Worm (Caenorhabditis elegans) whole organism, L3 larva: ENCODE data around the gene F11C1.7.

ENCODE experiments used
- ZK546.5 ChIP-seq: sonication (generic microtip); optimal IDR thresholded peaks from 2 replicates; lab custom pipeline; 2017; ENCODE audit warnings: missing biosample characterization, missing genetic modification characterization
- aly-2 ChIP-seq: fragments of 150-350 bp; optimal IDR thresholded peaks from 2 replicates; lab custom pipeline; 2014; ENCODE audit warnings: missing biosample characterization, missing genetic modification characterization
- ceh-28 ChIP-seq: fragments of 150-350 bp; optimal IDR thresholded peaks from 2 replicates; lab custom pipeline; 2014; ENCODE audit warnings: missing biosample characterization, missing genetic modification reagents, missing genetic modification characterization
- ceh-9 ChIP-seq: sonication (generic microtip); optimal IDR thresholded peaks from 2 replicates; lab custom pipeline; 2018; ENCODE audit warnings: missing biosample characterization, missing genetic modification characterization
- elt-2 ChIP-seq: sonication (generic microtip); optimal IDR thresholded peaks from 2 replicates; lab custom pipeline; 2016; ENCODE audit warnings: missing genetic modification reagents, mild to moderate bottlenecking, missing genetic modification characterization, missing compliant biosample characterization
- lin-15B ChIP-seq: fragments of 150-350 bp; optimal IDR thresholded peaks from 2 replicates; lab custom pipeline; 2014; ENCODE audit warnings: missing biosample characterization, missing genetic modification characterization
- lin-39 ChIP-seq: fragments of 150-350 bp; optimal IDR thresholded peaks from 2 replicates; lab custom pipeline; 2018; ENCODE audit warnings: missing biosample characterization, missing genetic modification reagents, missing genetic modification characterization
- lsy-12 ChIP-seq: sonication (generic microtip); optimal IDR thresholded peaks from 2 replicates; lab custom pipeline; 2016; ENCODE audit warnings: mild to moderate bottlenecking, missing genetic modification characterization, missing compliant biosample characterization
- nfya-1 ChIP-seq: sonication (generic microtip); optimal IDR thresholded peaks from 2 replicates; lab custom pipeline; 2017; ENCODE audit warnings: missing genetic modification characterization, mild to moderate bottlenecking, missing compliant biosample characterization, antibody characterized with exemption, moderate library complexity; ENCODE audit not compliant: insufficient read depth
- nhr-28 ChIP-seq: fragments of 150-350 bp; optimal IDR thresholded peaks from 2 replicates; lab custom pipeline; 2014; ENCODE audit warnings: missing biosample characterization, missing genetic modification characterization
- pqm-1 ChIP-seq: fragments of 150-350 bp; optimal IDR thresholded peaks from 2 replicates; lab custom pipeline; 2017; ENCODE audit warnings: missing biosample characterization, missing genetic modification characterization, inconsistent platforms
- unc-62 ChIP-seq: fragments of 150-350 bp; sonication (generic microtip); optimal IDR thresholded peaks from 4 replicates; lab custom pipeline; 2014; ENCODE audit warnings: missing biosample characterization, missing genetic modification reagents, missing genetic modification characterization
- zag-1 ChIP-seq: fragments of 150-350 bp; optimal IDR thresholded peaks from 2 replicates; lab custom pipeline; 2014; ENCODE audit warnings: missing biosample characterization, missing genetic modification characterization

ce11 chrX:13034333-13034732, 45.2 kb downstream of the F11C1.7 start:
- TF ChIP-seq lin-39 (no peak), unc-62 (no peak), aly-2 (tag; lab: Kevin White, UChicago) (no peak), ZK546.5 (tag; lab: Kevin White, UChicago) (no peak), ceh-28 (tag; lab: Kevin White, UChicago) (no peak), elt-2 (tag; lab: Kevin White, UChicago) (no peak), nhr-28 (no peak), zag-1 (no peak), lsy-12 (no peak), ceh-9 (tag; lab: Kevin White, UChicago) (no peak), pqm-1 (tag; lab: Kevin White, UChicago) (no peak), lin-15B (tag; lab: Kevin White, UChicago) (no peak), nfya-1 (tag; lab: Kevin White, UChicago) (no peak)
